Fruit fly (Drosophila melanogaster) whole organism, adult: ENCODE measurements around the gene Galphaf.

Experiments used
- CG1620 ChIP-seq: fragments of 200-800 bp; sonication (Bioruptor generic); optimal IDR thresholded peaks from 2 replicates; lab custom pipeline; 2016; ENCODE audit warnings: missing biosample characterization, missing genetic modification characterization
- ovo ChIP-seq: fragments of 200-800 bp; sonication (Bioruptor generic); optimal IDR thresholded peaks from 2 replicates; lab custom pipeline; 2016; ENCODE audit warnings: missing biosample characterization, missing genetic modification characterization
- pad ChIP-seq: fragments of 200-800 bp; sonication (Bioruptor generic); optimal IDR thresholded peaks from 3 replicates; lab custom pipeline; 2017; ENCODE audit warnings: missing biosample characterization, missing genetic modification characterization, mild to moderate bottlenecking, moderate library complexity, missing genetic modification reagents

DNA sequence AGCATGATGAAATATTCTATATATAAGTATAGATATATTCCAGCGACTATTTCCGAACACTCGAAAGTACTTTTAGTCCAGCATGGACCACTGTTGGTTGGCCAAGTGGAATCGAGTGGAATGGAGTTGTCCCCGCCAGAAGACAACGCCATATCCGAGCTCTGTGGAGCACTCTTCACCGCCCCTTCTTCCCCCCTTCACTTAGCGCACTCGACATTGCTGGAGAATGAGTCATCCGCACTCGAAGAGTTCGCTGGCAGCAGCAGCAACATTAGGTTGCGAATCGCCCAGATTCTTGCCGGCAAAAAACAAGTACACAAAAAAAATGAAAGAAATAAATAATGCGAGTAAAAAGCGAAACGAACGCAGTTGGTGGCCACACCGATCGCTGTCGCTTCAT lies 30.4 kb upstream of the Galphaf start:
- TF ChIP-seq pad (GFP tag; lab: Kevin White, UChicago) = no peak
- TF ChIP-seq CG1620 (GFP tag; lab: Kevin White, UChicago) = no peak
- no peak for TF ChIP-seq ovo
